Fruit fly (Drosophila melanogaster) whole organism, prepupa: ENCODE data around the gene CG13676.
A peak's percentile ranks its signal among the peaks of the same experiment; 100 is the strongest.

Experiments used
- Blimp-1 ChIP-seq: fragments of 200-800 bp; sonication (Bioruptor generic); optimal IDR thresholded peaks from 3 replicates; lab custom pipeline; 2017; ENCODE audit warnings: missing biosample characterization, missing genetic modification characterization, mild to moderate bottlenecking, moderate library complexity, missing genetic modification reagents
- CG10631 ChIP-seq: fragments of 200-800 bp; sonication (Bioruptor generic); optimal IDR thresholded peaks from 2 replicates; lab custom pipeline; 2016; ENCODE audit warnings: missing biosample characterization, missing genetic modification characterization
- CG10669 ChIP-seq: fragments of 200-800 bp; sonication (Bioruptor generic); optimal IDR thresholded peaks from 3 replicates; lab custom pipeline; 2018; ENCODE audit warnings: missing biosample characterization, mild to moderate bottlenecking, missing genetic modification characterization, moderate library complexity
- CG11294 ChIP-seq: fragments of 200-800 bp; sonication (Bioruptor generic); IDR thresholded peaks from 2 replicates; pipeline ENCODE4 v1.3.6; 2022; ENCODE audit warnings: missing biosample characterization, missing genetic modification characterization
- CG11762 ChIP-seq: fragments of 200-800 bp; sonication (Bioruptor generic); optimal IDR thresholded peaks from 3 replicates; lab custom pipeline; 2016; ENCODE audit warnings: missing biosample characterization, missing genetic modification characterization; ENCODE audit not compliant: insufficient read depth
- CG11902 ChIP-seq: fragments of 200-800 bp; sonication (Bioruptor generic); optimal IDR thresholded peaks from 3 replicates; lab custom pipeline; 2016; ENCODE audit warnings: missing biosample characterization, missing genetic modification characterization
- CG1621 ChIP-seq: fragments of 200-800 bp; sonication (Bioruptor generic); optimal IDR thresholded peaks from 3 replicates; lab custom pipeline; 2018; ENCODE audit warnings: missing biosample characterization, mild to moderate bottlenecking, missing genetic modification characterization
- CG16779 ChIP-seq: fragments of 200-800 bp; sonication (Bioruptor generic); optimal IDR thresholded peaks from 3 replicates; lab custom pipeline; 2017; ENCODE audit warnings: missing biosample characterization, mild to moderate bottlenecking, missing genetic modification characterization
- CG3032 ChIP-seq: fragments of 200-800 bp; optimal IDR thresholded peaks from 2 replicates; lab custom pipeline; 2019; ENCODE audit warnings: missing biosample characterization, mild to moderate bottlenecking, missing genetic modification characterization, moderate library complexity
- CG31627 ChIP-seq: fragments of 200-800 bp; sonication (Bioruptor generic); optimal IDR thresholded peaks from 3 replicates; lab custom pipeline; 2016; ENCODE audit warnings: missing biosample characterization, missing genetic modification characterization
- CG32006 ChIP-seq: fragments of 200-800 bp; sonication (Bioruptor generic); optimal IDR thresholded peaks from 3 replicates; lab custom pipeline; 2017; ENCODE audit warnings: missing biosample characterization, mild to moderate bottlenecking, missing genetic modification characterization
- CG34406 ChIP-seq: fragments of 200-800 bp; sonication (Bioruptor generic); optimal IDR thresholded peaks from 3 replicates; lab custom pipeline; 2016; ENCODE audit warnings: missing biosample characterization, missing genetic modification characterization
- CG3919 ChIP-seq: fragments of 200-800 bp; sonication (Bioruptor generic); optimal IDR thresholded peaks from 3 replicates; lab custom pipeline; 2016; ENCODE audit warnings: missing biosample characterization, missing genetic modification characterization
- CG6163 ChIP-seq: fragments of 200-800 bp; sonication (Bioruptor generic); IDR thresholded peaks from 3 replicates; pipeline ENCODE4 v1.3.6; 2022; ENCODE audit warnings: missing biosample characterization, missing genetic modification characterization
- CG6792 ChIP-seq: fragments of 200-800 bp; sonication (Bioruptor generic); optimal IDR thresholded peaks from 3 replicates; lab custom pipeline; 2016; ENCODE audit warnings: missing biosample characterization, missing genetic modification characterization
- CG6808 ChIP-seq: fragments of 200-800 bp; sonication (Bioruptor generic); optimal IDR thresholded peaks from 3 replicates; lab custom pipeline; 2017; ENCODE audit warnings: missing biosample characterization, missing genetic modification characterization, mild to moderate bottlenecking, moderate library complexity, missing genetic modification reagents
- CG8119 ChIP-seq: fragments of 200-800 bp; sonication (Bioruptor generic); IDR thresholded peaks from 3 replicates; pipeline ENCODE4 v1.3.6; 2022; ENCODE audit warnings: missing biosample characterization, missing genetic modification characterization
- CG8319 ChIP-seq: fragments of 200-800 bp; sonication (Bioruptor generic); optimal IDR thresholded peaks from 3 replicates; lab custom pipeline; 2016; ENCODE audit warnings: missing biosample characterization, missing genetic modification characterization
- CG8632 ChIP-seq: fragments of 200-800 bp; sonication (Bioruptor generic); optimal IDR thresholded peaks from 3 replicates; lab custom pipeline; 2016; ENCODE audit warnings: missing biosample characterization, missing genetic modification characterization
- CG9139 ChIP-seq: fragments of 200-800 bp; sonication (Bioruptor generic); optimal IDR thresholded peaks from 3 replicates; lab custom pipeline; 2017; ENCODE audit warnings: missing biosample characterization, mild to moderate bottlenecking, missing genetic modification characterization
- Eip75B ChIP-seq: fragments of 200-800 bp; sonication (Bioruptor generic); optimal IDR thresholded peaks from 3 replicates; lab custom pipeline; 2016; ENCODE audit warnings: missing biosample characterization, missing genetic modification characterization
- Eip78C ChIP-seq: fragments of 200-800 bp; sonication (Bioruptor generic); peaks from one replicate; lab custom pipeline; 2016; ENCODE audit warnings: missing biosample characterization, missing genetic modification characterization
- Ets21C ChIP-seq: fragments of 200-800 bp; sonication (Bioruptor generic); optimal IDR thresholded peaks from 3 replicates; lab custom pipeline; 2016; ENCODE audit warnings: missing biosample characterization, missing genetic modification characterization
- Ets96B ChIP-seq: fragments of 200-800 bp; optimal IDR thresholded peaks from 2 replicates; lab custom pipeline; 2019; ENCODE audit warnings: missing biosample characterization, mild to moderate bottlenecking, missing genetic modification characterization, moderate library complexity
- Gug ChIP-seq: fragments of 200-800 bp; sonication (Bioruptor generic); IDR thresholded peaks from 2 replicates; pipeline ENCODE4 v1.3.6; 2022; ENCODE audit warnings: missing biosample characterization, missing genetic modification characterization
- Hr38 ChIP-seq: sonication (Bioruptor generic); optimal IDR thresholded peaks from 2 replicates; lab custom pipeline; 2016; ENCODE audit warnings: missing biosample characterization, missing genetic modification characterization
- Hr39 ChIP-seq: fragments of 200-800 bp; sonication (Bioruptor generic); optimal IDR thresholded peaks from 2 replicates; lab custom pipeline; 2016; ENCODE audit warnings: missing biosample characterization, missing genetic modification characterization
- Hr4 ChIP-seq: fragments of 200-800 bp; sonication (Bioruptor generic); optimal IDR thresholded peaks from 3 replicates; lab custom pipeline; 2016; ENCODE audit warnings: missing biosample characterization, missing genetic modification characterization
- OdsH ChIP-seq: fragments of 200-800 bp; sonication (Bioruptor generic); optimal IDR thresholded peaks from 3 replicates; lab custom pipeline; 2016; ENCODE audit warnings: missing biosample characterization, missing genetic modification characterization
- Smox ChIP-seq: fragments of 200-800 bp; sonication (Bioruptor generic); optimal IDR thresholded peaks from 3 replicates; lab custom pipeline; 2016; ENCODE audit warnings: missing biosample characterization, missing genetic modification characterization
- Sox102F ChIP-seq: fragments of 200-800 bp; sonication (Bioruptor generic); optimal IDR thresholded peaks from 2 replicates; lab custom pipeline; 2016; ENCODE audit warnings: missing biosample characterization, mild to moderate bottlenecking, missing genetic modification characterization
- Sox14 ChIP-seq: fragments of 200-800 bp; sonication (Bioruptor generic); optimal IDR thresholded peaks from 3 replicates; lab custom pipeline; 2016; ENCODE audit warnings: missing biosample characterization, missing genetic modification characterization
- Sox15 ChIP-seq: fragments of 200-800 bp; sonication (Bioruptor generic); optimal IDR thresholded peaks from 3 replicates; lab custom pipeline; 2016; ENCODE audit warnings: missing biosample characterization, missing genetic modification characterization
- achi ChIP-seq: fragments of 200-800 bp; sonication (Bioruptor generic); optimal IDR thresholded peaks from 3 replicates; lab custom pipeline; 2016; ENCODE audit warnings: missing biosample characterization, missing genetic modification characterization
- acj6 ChIP-seq: fragments of 200-800 bp; sonication (Bioruptor generic); optimal IDR thresholded peaks from 3 replicates; lab custom pipeline; 2016; ENCODE audit warnings: missing biosample characterization, missing genetic modification characterization
- cyc ChIP-seq: fragments of 200-800 bp; sonication (Bioruptor generic); optimal IDR thresholded peaks from 3 replicates; lab custom pipeline; 2016; ENCODE audit warnings: missing biosample characterization, missing genetic modification characterization
- dac ChIP-seq: fragments of 200-800 bp; sonication (Bioruptor generic); optimal IDR thresholded peaks from 2 replicates; lab custom pipeline; 2017; ENCODE audit warnings: missing biosample characterization, mild to moderate bottlenecking, missing genetic modification characterization
- dsx ChIP-seq: fragments of 200-800 bp; optimal IDR thresholded peaks from 3 replicates; lab custom pipeline; 2019; ENCODE audit warnings: missing biosample characterization, mild to moderate bottlenecking, missing genetic modification characterization, moderate library complexity; ENCODE audit not compliant: poor library complexity, severe bottlenecking
- eg ChIP-seq: fragments of 200-800 bp; sonication (Bioruptor generic); IDR thresholded peaks from 3 replicates; pipeline ENCODE4 v1.3.6; 2022; ENCODE audit warnings: missing biosample characterization, missing genetic modification characterization
- fd59A ChIP-seq: fragments of 200-800 bp; sonication (Bioruptor generic); optimal IDR thresholded peaks from 2 replicates; lab custom pipeline; 2017; ENCODE audit warnings: missing biosample characterization, mild to moderate bottlenecking, missing genetic modification characterization, missing genetic modification reagents
- lz ChIP-seq: fragments of 200-800 bp; sonication (Bioruptor generic); optimal IDR thresholded peaks from 3 replicates; lab custom pipeline; 2016; ENCODE audit warnings: missing biosample characterization, missing genetic modification characterization
- net ChIP-seq: fragments of 200-800 bp; sonication (Bioruptor generic); optimal IDR thresholded peaks from 3 replicates; lab custom pipeline; 2016; ENCODE audit warnings: missing biosample characterization, missing genetic modification characterization
- pdm3 ChIP-seq: fragments of 200-800 bp; sonication (Bioruptor generic); optimal IDR thresholded peaks from 3 replicates; lab custom pipeline; 2016; ENCODE audit warnings: missing biosample characterization, missing genetic modification characterization
- salr ChIP-seq, 2 experiments: fragments of 200-800 bp; sonication (Bioruptor generic); optimal IDR thresholded peaks; 3 replicates each; lab custom pipeline; 2016 to 2018; ENCODE audit warnings: missing biosample characterization in 2 of 2, missing genetic modification characterization in 2 of 2, mild to moderate bottlenecking in 1 of 2
- spab ChIP-seq: fragments of 200-800 bp; sonication (Bioruptor generic); optimal IDR thresholded peaks from 2 replicates; lab custom pipeline; 2017; ENCODE audit warnings: missing biosample characterization, mild to moderate bottlenecking, missing genetic modification characterization, missing genetic modification reagents
- ss ChIP-seq, 2 experiments: fragments of 200-800 bp; sonication (Bioruptor generic); optimal IDR thresholded peaks; 2 replicates in 1 of 2; 3 replicates in 1 of 2; lab custom pipeline; 2017 to 2018; ENCODE audit warnings: mild to moderate bottlenecking in 2 of 2, missing biosample characterization in 2 of 2, missing genetic modification characterization in 2 of 2, moderate library complexity in 1 of 2
- vri ChIP-seq: fragments of 200-800 bp; sonication (Bioruptor generic); optimal IDR thresholded peaks from 3 replicates; lab custom pipeline; 2016; ENCODE audit warnings: missing biosample characterization, mild to moderate bottlenecking, missing genetic modification characterization

CG13676 gene

DNA sequence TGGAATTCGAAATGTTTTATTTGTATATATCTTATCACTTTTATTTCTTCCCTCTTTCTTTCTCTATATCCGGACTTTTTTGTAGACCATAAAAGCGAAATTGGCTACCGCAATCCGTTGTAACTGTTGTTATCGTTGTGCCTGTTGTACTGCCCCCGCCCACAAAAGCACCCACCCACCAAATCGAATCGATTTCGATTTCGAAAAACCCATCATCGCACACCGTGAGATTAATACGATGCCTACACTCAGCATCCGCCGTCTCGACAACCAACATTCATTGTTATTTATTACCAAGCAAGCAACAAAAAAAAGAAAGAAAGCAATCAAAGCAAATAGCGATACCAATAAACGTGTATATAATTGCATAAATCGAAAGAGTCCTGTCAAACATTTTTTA lies 43.4 kb downstream of the CG13676 start:
- 0 out of 3 replicates have a peak, but pooled peaks have one; percentile 13 for TF ChIP-seq CG6163 (GFP tag; lab: Robert Waterston, UW)
- TF ChIP-seq dac (GFP tag; lab: Kevin White, UChicago) = no peak

DNA sequence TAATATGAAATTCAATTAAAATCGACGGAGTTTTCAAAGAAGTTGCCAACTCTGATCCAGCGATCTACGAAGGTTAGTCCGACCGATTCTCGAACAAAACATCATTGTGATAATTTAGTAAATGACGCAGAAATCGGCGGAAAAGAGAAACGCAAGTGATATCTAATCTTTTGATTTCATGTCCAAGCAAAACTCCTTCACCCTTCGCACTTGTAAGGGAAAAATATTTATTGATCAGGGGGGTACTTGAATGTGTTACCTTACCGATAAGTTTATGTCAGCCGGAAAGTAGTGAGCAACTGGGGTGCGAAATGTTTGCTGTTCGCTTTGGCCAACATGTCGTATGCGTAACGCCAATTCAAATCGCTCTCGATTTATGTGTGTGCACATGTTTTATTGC lies 54.5 kb downstream of the CG13676 start:
- peak; percentile 30 for TF ChIP-seq vri (GFP tag; lab: Kevin White, UChicago)
- no peak for TF ChIP-seq CG8119 (GFP tag; lab: Robert Waterston, UW)

DNA sequence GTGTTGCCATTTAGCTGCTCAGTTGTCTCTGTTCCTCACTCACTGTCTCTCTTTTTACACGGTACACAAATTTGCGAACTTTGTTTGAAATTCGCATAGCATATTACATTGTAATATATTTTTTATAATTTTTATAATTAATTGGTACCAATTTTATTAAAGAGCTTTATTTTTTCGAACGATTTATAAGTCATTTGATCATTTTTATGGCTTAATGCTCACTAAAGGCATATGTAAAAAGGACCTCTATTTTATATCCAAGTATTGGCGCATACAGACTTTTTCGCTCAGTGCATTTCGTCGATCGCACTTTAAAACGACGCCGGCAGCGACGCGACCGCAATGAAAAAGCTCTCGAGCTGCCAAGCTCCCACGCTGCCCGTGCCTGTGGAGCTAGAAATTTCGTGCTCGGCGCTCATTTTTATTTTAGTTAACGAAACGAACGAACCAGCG lies 55.5 kb downstream of the CG13676 start:
- TF ChIP-seq CG1621 (tag; lab: Kevin White, UChicago) (peak; percentile 76), CG8119 (GFP tag; lab: Robert Waterston, UW) (peak; percentile 98), CG16779 (tag; lab: Kevin White, UChicago) (peak; percentile 92), lz (GFP tag; lab: Kevin White, UChicago) (peak; percentile 82), Sox102F (GFP tag; lab: Kevin White, UChicago) (peak; percentile 81), Hr39 (GFP tag; lab: Kevin White, UChicago) (no peak), CG10669 (GFP tag; lab: Kevin White, UChicago) (peak; percentile 92), Eip75B (GFP tag; lab: Kevin White, UChicago) (peak; percentile 85), CG11294 (GFP tag; lab: Robert Waterston, UW) (peak; percentile 96), eg (GFP tag; lab: Robert Waterston, UW) (peak; percentile 95), Ets21C (GFP tag; lab: Kevin White, UChicago) (no peak), CG3919 (peak; percentile 86), Gug (GFP tag; lab: Robert Waterston, UW) (peak; percentile 95), pdm3 (GFP tag; lab: Kevin White, UChicago) (peak; percentile 93), Hr4 (peak; percentile 96), achi (GFP tag; lab: Kevin White, UChicago) (peak; percentile 94), CG6792 (GFP tag; lab: Kevin White, UChicago) (peak; percentile 92), net (GFP tag; lab: Kevin White, UChicago) (peak; percentile 96), CG31627 (GFP tag; lab: Kevin White, UChicago) (peak; percentile 82), Blimp-1 (no peak), CG10631 (GFP tag; lab: Kevin White, UChicago) (peak; percentile 96), CG9139 (GFP tag; lab: Kevin White, UChicago) (peak; percentile 62), CG11762 (GFP tag; lab: Kevin White, UChicago) (peak; percentile 86), CG6808 (GFP tag; lab: Kevin White, UChicago) (peak; percentile 78), dsx (GFP tag; lab: Kevin White, UChicago) (peak; percentile 78), Eip78C (GFP tag; lab: Kevin White, UChicago) (peak; percentile 97), CG8319 (GFP tag; lab: Kevin White, UChicago) (peak; percentile 78), Hr38 (no peak), OdsH (peak; percentile 96), Sox15 (GFP tag; lab: Kevin White, UChicago) (peak; percentile 90), Sox14 (GFP tag; lab: Kevin White, UChicago) (peak; percentile 87), salr (GFP tag; optimal IDR thresholded peaks at IDR 0.05; lab: Kevin White, UChicago) (peak; percentile 68 to 96), CG34406 (GFP tag; lab: Kevin White, UChicago) (peak; percentile 94), Ets96B (tag; lab: Kevin White, UChicago) (peak; percentile 90), ss (GFP tag; optimal IDR thresholded peaks at IDR 0.05; lab: Kevin White, UChicago) (peak; percentile 82 to 86), CG3032 (tag; lab: Kevin White, UChicago) (peak; percentile 84), fd59A (peak; percentile 74), acj6 (GFP tag; lab: Kevin White, UChicago) (peak; percentile 95), CG8632 (GFP tag; lab: Kevin White, UChicago) (peak; percentile 93), spab (GFP tag; lab: Kevin White, UChicago) (peak; percentile 81), Smox (GFP tag; lab: Kevin White, UChicago) (no peak), CG6163 (GFP tag; lab: Robert Waterston, UW) (peak; percentile 92), CG32006 (peak; percentile 99), cyc (GFP tag; lab: Kevin White, UChicago) (peak; percentile 83), CG11902 (GFP tag; lab: Kevin White, UChicago) (peak; percentile 87), vri (GFP tag; lab: Kevin White, UChicago) (peak; percentile 77)
